Fruit fly (Drosophila melanogaster) whole organism, embryonic: Measurements from ENCODE around the gene CG13306.

Experiments
- CG4282 ChIP-seq: fragments of 200-800 bp; sonication (Bioruptor generic); optimal IDR thresholded peaks from 2 replicates; lab custom pipeline; 2016; ENCODE audit warnings: missing biosample characterization, missing genetic modification characterization
- CHES-1-like ChIP-seq: fragments of 200-800 bp; sonication (Bioruptor generic); optimal IDR thresholded peaks from 2 replicates; lab custom pipeline; 2016; ENCODE audit warnings: missing biosample characterization, missing genetic modification characterization
- dati ChIP-seq: fragments of 200-800 bp; sonication (Bioruptor generic); IDR thresholded peaks from 2 replicates; pipeline ENCODE4 v1.3.6; 2022; ENCODE audit warnings: missing biosample characterization, missing genetic modification characterization

dm6 chr3L:8753592-8753991 lies 4.1 kb upstream of the CG13306 start, which contains the start of gene Fhos:
- TF ChIP-seq CG4282 (GFP tag; lab: Kevin White, UChicago) (no peak), CHES-1-like (GFP tag; lab: Kevin White, UChicago) (no peak), dati (GFP tag; lab: Robert Waterston, UW) (no peak)
